Worm (Caenorhabditis elegans) whole organism, L4/young adult: ENCODE data around the gene C10A4.10.

Experiments
- W03F9.2 ChIP-seq: fragments of 150-350 bp; optimal IDR thresholded peaks from 2 replicates; lab custom pipeline; 2014; ENCODE audit warnings: missing biosample characterization, missing genetic modification characterization
- him-1 ChIP-seq: sonication (generic microtip); optimal IDR thresholded peaks from 2 replicates; lab custom pipeline; 2016; ENCODE audit warnings: missing genotype, missing genetic modification reagents, missing genetic modification characterization, missing compliant biosample characterization

DNA sequence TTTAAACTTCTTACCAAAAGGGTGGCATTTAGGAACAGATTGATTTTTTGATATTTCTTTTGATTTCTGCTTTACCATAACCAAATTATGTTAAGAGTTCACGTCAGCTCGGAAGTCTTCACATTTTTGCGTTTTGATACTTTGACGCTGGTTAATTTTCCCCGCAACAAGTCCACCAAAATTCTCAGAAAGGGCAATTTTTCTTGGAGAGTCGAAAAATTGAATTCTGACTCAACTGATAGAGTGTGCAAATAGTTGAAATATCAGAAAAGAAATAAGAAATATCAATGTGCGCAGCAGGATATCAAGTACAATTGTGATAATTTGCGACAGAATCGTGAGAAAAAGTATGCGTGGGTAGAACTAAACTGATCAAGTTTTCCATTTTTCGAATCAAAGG, 28.9 kb upstream of the C10A4.10 start:
- TF ChIP-seq him-1 (tag; lab: Kevin White, UChicago) = no peak
- no peak for TF ChIP-seq W03F9.2 (tag; lab: Kevin White, UChicago)
